Fruit fly (Drosophila melanogaster): Measurements from ENCODE around the gene odd.

odd gene

DNA sequence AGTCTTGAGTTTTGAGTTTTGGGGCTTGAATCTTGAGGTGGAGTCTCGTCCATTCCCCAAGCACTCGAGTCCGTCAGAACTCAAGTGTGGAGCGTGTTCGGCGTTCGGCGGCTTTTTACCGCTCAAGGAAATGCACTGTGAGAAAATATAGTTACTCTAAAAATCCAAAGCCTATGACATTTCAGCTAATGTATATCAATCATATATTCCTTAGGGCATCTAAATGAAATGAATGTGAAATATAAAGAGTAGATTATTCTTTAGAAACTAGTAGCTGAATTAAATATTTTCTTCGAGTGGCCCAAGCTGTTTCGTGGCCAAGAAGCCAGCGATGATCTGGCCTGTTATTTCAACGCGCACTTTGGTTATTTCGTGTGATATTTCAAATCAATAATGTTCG, 19.3 kb downstream of the odd start (continued):
- TF ChIP-seq CG16779 (tag; optimal IDR thresholded peaks at IDR 0.05) (no peak), pdm3 (GFP tag; optimal IDR thresholded peaks at IDR 0.05) (peak; percentile 6), Gug (GFP tag; IDR thresholded peaks at IDR 0.05) (0 out of 2 replicates have a peak, but pooled peaks have one; percentile 12), CG32006 (GFP tag; optimal IDR thresholded peaks at IDR 0.05) (no peak), Ets96B (tag; optimal IDR thresholded peaks at IDR 0.05) (no peak), Eip75B (GFP tag; optimal IDR thresholded peaks at IDR 0.05) (peak; percentile 16), CG11762 (GFP tag; optimal IDR thresholded peaks at IDR 0.05; ENCODE audit: insufficient read depth) (no peak), CG3919 (GFP tag; optimal IDR thresholded peaks at IDR 0.05) (peak; percentile 17), CG31627 (GFP tag; optimal IDR thresholded peaks at IDR 0.05) (peak; percentile 45), Hr39 (GFP tag; optimal IDR thresholded peaks at IDR 0.05) (peak; percentile 52), dsx (GFP tag; optimal IDR thresholded peaks at IDR 0.05; ENCODE audit: poor library complexity, severe bottlenecking) (no peak), vri (GFP tag; optimal IDR thresholded peaks at IDR 0.05) (peak; percentile 41), CG8119 (GFP tag; IDR thresholded peaks at IDR 0.05) (no peak), Met (GFP tag; optimal IDR thresholded peaks at IDR 0.05) (peak; percentile 53)

DNA sequence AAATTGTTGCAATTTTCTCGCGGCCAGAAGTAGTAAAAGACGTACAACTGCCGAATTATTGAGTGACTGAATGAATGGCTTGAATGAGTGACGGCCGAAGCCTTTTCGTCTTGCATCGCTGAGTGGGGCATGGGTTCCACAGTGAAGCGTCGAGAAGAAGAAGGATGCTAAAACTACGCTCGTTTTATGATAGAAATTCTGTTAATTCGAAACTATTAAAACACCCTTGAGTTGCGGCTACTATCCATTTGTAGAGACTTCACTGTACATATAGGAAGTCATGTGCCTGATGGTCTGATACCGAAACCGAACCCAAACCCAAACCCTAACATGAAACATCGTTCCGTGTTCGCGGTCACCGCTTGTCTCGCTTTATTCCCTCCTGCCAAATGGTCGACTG, 21.2 kb downstream of the odd start:
- no peak for TF ChIP-seq Ets21C (GFP tag; optimal IDR thresholded peaks at IDR 0.05)
- no peak for TF ChIP-seq Hr4 (GFP tag; optimal IDR thresholded peaks at IDR 0.05)
- TF ChIP-seq CG11762 (GFP tag; optimal IDR thresholded peaks at IDR 0.05; ENCODE audit: insufficient read depth), result no peak
- TF ChIP-seq fkh (GFP tag; optimal IDR thresholded peaks at IDR 0.05), result no peak
- TF ChIP-seq CG16779 (tag; optimal IDR thresholded peaks at IDR 0.05), result no peak
- TF ChIP-seq vri (GFP tag; optimal IDR thresholded peaks at IDR 0.05), result no peak
- no peak for TF ChIP-seq CG6792 (GFP tag; optimal IDR thresholded peaks at IDR 0.05)
- TF ChIP-seq Eip78C (GFP tag), result peak; percentile 11
- TF ChIP-seq topi (GFP tag; optimal IDR thresholded peaks at IDR 0.05), result no peak
- TF ChIP-seq CG3919 (GFP tag; optimal IDR thresholded peaks at IDR 0.05), result no peak
- TF ChIP-seq svp (GFP tag), result peak; percentile 52
- no peak for TF ChIP-seq achi (GFP tag; optimal IDR thresholded peaks at IDR 0.05)
- no peak for TF ChIP-seq CG8119 (GFP tag; IDR thresholded peaks at IDR 0.05)

DNA sequence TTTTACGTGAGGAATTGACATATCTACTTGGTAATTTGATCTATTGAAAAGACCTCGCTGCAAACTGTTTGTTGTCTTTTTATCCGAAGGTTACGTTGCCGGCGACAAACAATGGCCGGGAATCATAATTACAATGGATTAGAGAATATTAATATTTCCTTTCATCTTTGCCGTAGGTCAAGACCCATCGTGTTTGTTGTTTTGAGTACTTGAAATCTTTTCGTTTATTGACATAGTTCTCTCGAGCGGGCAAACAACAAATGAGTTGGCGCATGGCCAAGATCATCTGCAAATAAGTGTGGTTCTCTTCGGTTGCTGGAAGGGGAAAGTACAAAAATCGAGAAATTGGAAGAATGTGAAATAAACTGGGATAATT, 22.3 kb downstream of the odd start:
- TF ChIP-seq CG10631 (GFP tag; optimal IDR thresholded peaks at IDR 0.05) (no peak), fkh (GFP tag; optimal IDR thresholded peaks at IDR 0.05) (peak; percentile 51), Sox14 (GFP tag; optimal IDR thresholded peaks at IDR 0.05) (no peak)

DNA sequence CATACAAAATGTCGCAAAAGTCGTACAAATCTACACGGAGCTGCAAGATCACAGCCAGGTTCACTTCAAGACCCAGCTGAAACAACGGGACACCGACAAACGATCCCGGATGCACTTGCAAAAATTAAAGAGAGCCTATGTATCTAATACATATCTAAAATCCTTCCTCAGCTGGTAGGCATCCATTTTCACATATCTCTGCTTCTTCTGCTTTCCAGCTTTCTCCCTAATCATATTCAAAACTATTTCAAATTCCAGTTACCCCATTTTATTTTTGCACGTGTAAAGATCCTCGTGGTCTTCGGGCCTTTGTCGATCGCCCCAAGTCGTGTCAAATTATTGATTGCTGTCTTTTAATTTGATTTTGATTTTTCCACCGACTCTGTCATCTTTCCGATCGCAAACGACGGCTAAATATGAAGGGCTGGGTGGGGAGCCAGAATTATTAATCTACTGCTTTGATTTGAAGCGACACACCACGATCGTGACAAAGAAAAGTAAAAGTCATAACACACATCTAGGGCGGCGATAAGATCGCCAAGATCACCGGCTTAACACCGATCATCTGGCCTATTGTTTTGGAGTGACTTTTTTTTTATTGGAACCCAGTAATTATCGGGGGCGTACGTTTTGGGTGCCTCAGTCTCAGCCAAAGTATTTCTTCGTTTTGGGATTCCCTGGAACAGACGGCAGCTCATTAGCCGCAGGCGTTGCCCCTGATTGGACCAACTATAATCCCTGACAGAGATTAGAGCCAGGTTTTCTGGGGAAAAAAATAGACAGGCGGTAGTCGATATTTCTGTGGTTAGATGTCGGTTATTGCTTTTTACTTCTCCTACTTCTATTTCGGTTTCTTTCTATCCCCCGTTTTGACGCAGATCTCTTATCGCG, 22.9 kb downstream of the odd start:
- TF ChIP-seq ss (GFP tag; optimal IDR thresholded peaks at IDR 0.05) (no peak), esn (GFP tag; optimal IDR thresholded peaks at IDR 0.05) (peak; percentile 45), Sox102F (GFP tag; optimal IDR thresholded peaks at IDR 0.05) (peak; percentile 35), cyc (GFP tag; optimal IDR thresholded peaks at IDR 0.05) (peak; percentile 49), net (GFP tag; optimal IDR thresholded peaks at IDR 0.05) (no peak), CG3919 (GFP tag; optimal IDR thresholded peaks at IDR 0.05) (peak; percentile 47), topi (GFP tag; optimal IDR thresholded peaks at IDR 0.05) (peak; percentile 54), fd85E (GFP tag; optimal IDR thresholded peaks at IDR 0.05) (no peak), eg (GFP tag; IDR thresholded peaks at IDR 0.05) (no peak; the same call in 2 of the 3 replicates), Blimp-1 (GFP tag; optimal IDR thresholded peaks at IDR 0.05) (no peak), CG8632 (GFP tag; optimal IDR thresholded peaks at IDR 0.05) (peak; percentile 2), CG4318 (GFP tag; optimal IDR thresholded peaks at IDR 0.05) (no peak), dsx (GFP tag; optimal IDR thresholded peaks at IDR 0.05; ENCODE audit: poor library complexity, severe bottlenecking) (peak; percentile 24), vri (GFP tag; optimal IDR thresholded peaks at IDR 0.05) (no peak), CG6808 (GFP tag; optimal IDR thresholded peaks at IDR 0.05) (peak; percentile 38), Sox15 (GFP tag; optimal IDR thresholded peaks at IDR 0.05) (no peak), CG6792 (GFP tag; optimal IDR thresholded peaks at IDR 0.05) (peak; percentile 20), CG10669 (GFP tag; optimal IDR thresholded peaks at IDR 0.05) (peak; percentile 37), CG3032 (tag; optimal IDR thresholded peaks at IDR 0.05) (peak; percentile 46), CG1621 (tag; optimal IDR thresholded peaks at IDR 0.05) (no peak), svp (GFP tag) (peak; percentile 79), CG34406 (GFP tag; optimal IDR thresholded peaks at IDR 0.05) (no peak), CG11762 (GFP tag; optimal IDR thresholded peaks at IDR 0.05; ENCODE audit: insufficient read depth) (no peak), achi (GFP tag; optimal IDR thresholded peaks at IDR 0.05) (peak; percentile 2), Met (GFP tag; optimal IDR thresholded peaks at IDR 0.05) (peak; percentile 58), Eip75B (GFP tag; optimal IDR thresholded peaks at IDR 0.05) (peak; percentile 36), Ets96B (tag; optimal IDR thresholded peaks at IDR 0.05) (peak; percentile 63), CG9139 (GFP tag; optimal IDR thresholded peaks at IDR 0.05) (no peak), Smox (GFP tag; optimal IDR thresholded peaks at IDR 0.05) (peak; percentile 22)
